Worm (Caenorhabditis elegans) whole organism, mixed stage, embryonic: Measurements from ENCODE around the gene B0034.4.

Source experiments
- M03D4.4 ChIP-seq: sonication (generic microtip); optimal IDR thresholded peaks from 2 replicates; lab custom pipeline; 2017; ENCODE audit warnings: mild to moderate bottlenecking, missing genetic modification characterization, missing compliant biosample characterization
- bed-3 ChIP-seq: fragments of 200-800 bp; sonication (Bioruptor generic); optimal IDR thresholded peaks from 3 replicates; lab custom pipeline; 2018; ENCODE audit warnings: mild to moderate bottlenecking, missing genetic modification characterization, moderate library complexity, missing compliant biosample characterization
- blmp-1 ChIP-seq: fragments of 150-350 bp; optimal IDR thresholded peaks from 2 replicates; lab custom pipeline; 2014; ENCODE audit warnings: missing biosample characterization, missing genetic modification characterization
- ceh-43 ChIP-seq: fragments of 200-800 bp; sonication (Bioruptor generic); optimal IDR thresholded peaks from 2 replicates; lab custom pipeline; 2018; ENCODE audit warnings: mild to moderate bottlenecking, missing genetic modification characterization, moderate library complexity, missing compliant biosample characterization
- ceh-83 ChIP-seq: fragments of 200-800 bp; sonication (Bioruptor generic); optimal IDR thresholded peaks from 2 replicates; lab custom pipeline; 2018; ENCODE audit warnings: mild to moderate bottlenecking, missing genetic modification characterization, missing compliant biosample characterization
- ces-1 ChIP-seq: fragments of 150-350 bp; optimal IDR thresholded peaks from 2 replicates; lab custom pipeline; 2014; ENCODE audit warnings: missing biosample characterization, missing genetic modification reagents, missing genetic modification characterization
- elt-1 ChIP-seq: sonication (generic microtip); optimal IDR thresholded peaks from 2 replicates; lab custom pipeline; 2017; ENCODE audit warnings: missing genetic modification characterization, mild to moderate bottlenecking, missing compliant biosample characterization, antibody characterized with exemption, moderate library complexity, borderline replicate concordance; ENCODE audit not compliant: insufficient read depth
- elt-3 ChIP-seq: fragments of 150-350 bp; optimal IDR thresholded peaks from 2 replicates; lab custom pipeline; 2014; ENCODE audit warnings: missing biosample characterization, missing genetic modification characterization
- ham-2 ChIP-seq: fragments of 200-800 bp; sonication (Bioruptor generic); optimal IDR thresholded peaks from 2 replicates; lab custom pipeline; 2018; ENCODE audit warnings: mild to moderate bottlenecking, missing genetic modification characterization, missing compliant biosample characterization
- hlh-1 ChIP-seq: fragments of 150-350 bp; optimal IDR thresholded peaks from 2 replicates; lab custom pipeline; 2014; ENCODE audit warnings: missing biosample characterization, missing genetic modification reagents, missing genetic modification characterization
- lin-13 ChIP-seq: fragments of 150-350 bp; optimal IDR thresholded peaks from 2 replicates; lab custom pipeline; 2014; ENCODE audit warnings: missing biosample characterization, missing genetic modification characterization
- lin-32 ChIP-seq: fragments of 200-800 bp; sonication (Bioruptor generic); optimal IDR thresholded peaks from 2 replicates; lab custom pipeline; 2018; ENCODE audit warnings: mild to moderate bottlenecking, missing genetic modification characterization, missing compliant biosample characterization
- lsy-2 ChIP-seq: fragments of 150-350 bp; optimal IDR thresholded peaks from 2 replicates; lab custom pipeline; 2014; ENCODE audit warnings: missing biosample characterization, missing genetic modification characterization
- mab-5 ChIP-seq: fragments of 150-350 bp; optimal IDR thresholded peaks from 2 replicates; lab custom pipeline; 2014; ENCODE audit warnings: missing biosample characterization, missing genetic modification characterization
- mep-1 ChIP-seq: fragments of 150-350 bp; optimal IDR thresholded peaks from 2 replicates; lab custom pipeline; 2017; ENCODE audit warnings: missing biosample characterization, missing genetic modification reagents, missing genetic modification characterization, inconsistent platforms
- mls-2 ChIP-seq: sonication (generic microtip); optimal IDR thresholded peaks from 2 replicates; lab custom pipeline; 2016; ENCODE audit warnings: mild to moderate bottlenecking, missing genetic modification characterization, moderate library complexity, missing compliant biosample characterization
- nhr-12 ChIP-seq: fragments of 150-350 bp; optimal IDR thresholded peaks from 2 replicates; lab custom pipeline; 2014; ENCODE audit warnings: missing biosample characterization, missing genetic modification characterization
- nhr-237 ChIP-seq: fragments of 150-350 bp; optimal IDR thresholded peaks from 2 replicates; lab custom pipeline; 2014; ENCODE audit warnings: missing biosample characterization, missing genetic modification characterization
- nhr-28 ChIP-seq: fragments of 150-350 bp; optimal IDR thresholded peaks from 2 replicates; lab custom pipeline; 2014; ENCODE audit warnings: missing biosample characterization, missing genetic modification characterization
- nhr-76 ChIP-seq: sonication (generic microtip); optimal IDR thresholded peaks from 2 replicates; lab custom pipeline; 2017; ENCODE audit warnings: missing biosample characterization, missing genetic modification characterization
- pha-4 ChIP-seq: fragments of 150-350 bp; optimal IDR thresholded peaks from 2 replicates; lab custom pipeline; 2018; ENCODE audit warnings: missing biosample characterization, missing genetic modification reagents, missing genetic modification characterization
- sem-2 ChIP-seq: fragments of 200-800 bp; sonication (Bioruptor generic); optimal IDR thresholded peaks from 2 replicates; lab custom pipeline; 2018; ENCODE audit warnings: mild to moderate bottlenecking, missing genetic modification characterization, missing compliant biosample characterization
- snpc-4 ChIP-seq: fragments of 150-350 bp; optimal IDR thresholded peaks from 2 replicates; lab custom pipeline; 2014; ENCODE audit warnings: missing biosample characterization, missing genetic modification characterization
- sptf-1 ChIP-seq: sonication (generic microtip); optimal IDR thresholded peaks from 2 replicates; lab custom pipeline; 2017; ENCODE audit warnings: mild to moderate bottlenecking, missing genetic modification characterization, moderate library complexity, missing compliant biosample characterization
- tbx-8 ChIP-seq: fragments of 200-800 bp; sonication (Bioruptor generic); optimal IDR thresholded peaks from 2 replicates; lab custom pipeline; 2018; ENCODE audit warnings: mild to moderate bottlenecking, missing genetic modification characterization, moderate library complexity, missing compliant biosample characterization
- unc-120 ChIP-seq: sonication (generic microtip); optimal IDR thresholded peaks from 2 replicates; lab custom pipeline; 2017; ENCODE audit warnings: missing genetic modification characterization, missing compliant biosample characterization; ENCODE audit not compliant: poor library complexity, severe bottlenecking
- unc-39 ChIP-seq: fragments of 150-350 bp; optimal IDR thresholded peaks from 2 replicates; lab custom pipeline; 2014; ENCODE audit warnings: missing biosample characterization, missing genetic modification characterization
- unc-62 ChIP-seq: fragments of 150-350 bp; optimal IDR thresholded peaks from 2 replicates; lab custom pipeline; 2014; ENCODE audit warnings: missing biosample characterization, missing genetic modification reagents, missing genetic modification characterization
- zip-8 ChIP-seq: fragments of 150-350 bp; optimal IDR thresholded peaks from 2 replicates; lab custom pipeline; 2014; ENCODE audit warnings: missing biosample characterization, missing genetic modification characterization
- ztf-11 ChIP-seq: fragments of 150-350 bp; optimal IDR thresholded peaks from 2 replicates; lab custom pipeline; 2014; ENCODE audit warnings: missing biosample characterization, missing genetic modification characterization

B0034.4 gene

ce11 chrII:5931904-5932764 is 37.2 kb downstream of the B0034.4 start:
- TF ChIP-seq unc-62 (GFP tag; lab: Kevin White, UChicago): peak; percentile 97
- TF ChIP-seq ceh-43 (GFP tag; lab: Kevin White, UChicago): no peak
- TF ChIP-seq zip-8 (tag; lab: Kevin White, UChicago): peak; percentile 79

ce11 chrII:5931109-5931508 is 38.2 kb downstream of the B0034.4 start:
- no peak for TF ChIP-seq nhr-76 (tag; lab: Kevin White, UChicago)
- peak; percentile 27 for TF ChIP-seq nhr-237
- TF ChIP-seq, all 35 proteins: peak for 1

- TF ChIP-seq ceh-43 (GFP tag; lab: Kevin White, UChicago): no peak
- TF ChIP-seq lin-32: no peak
- no peak for TF ChIP-seq tbx-8 (GFP tag; lab: Kevin White, UChicago)
- no peak for TF ChIP-seq nhr-76 (tag; lab: Kevin White, UChicago)
- no peak for TF ChIP-seq nhr-12 (tag; lab: Kevin White, UChicago)
- no peak for TF ChIP-seq M03D4.4
- TF ChIP-seq mls-2 (tag; lab: Kevin White, UChicago): no peak
- no peak for TF ChIP-seq mep-1 (tag; lab: Kevin White, UChicago)
- TF ChIP-seq bed-3 (GFP tag; lab: Kevin White, UChicago): no peak
- TF ChIP-seq ceh-83 (GFP tag; lab: Kevin White, UChicago): no peak
- TF ChIP-seq ces-1 (GFP tag; lab: Kevin White, UChicago): no peak
- no peak for TF ChIP-seq zip-8 (tag; lab: Kevin White, UChicago)
- no peak for TF ChIP-seq lin-13 (tag; lab: Kevin White, UChicago)
- TF ChIP-seq sem-2 (GFP tag; lab: Kevin White, UChicago): no peak
- no peak for TF ChIP-seq unc-39 (tag; lab: Kevin White, UChicago)
- TF ChIP-seq nhr-28 (tag; lab: Kevin White, UChicago): no peak
- no peak for TF ChIP-seq mab-5
- TF ChIP-seq ztf-11 (tag; lab: Kevin White, UChicago): no peak
- TF ChIP-seq hlh-1 (tag; lab: Kevin White, UChicago): no peak
- no peak for TF ChIP-seq pha-4
Observed at ce11 chrII:5930095-5930653, 39.2 kb downstream of the B0034.4 start.

ce11 chrII:5928502-5928901 is 40.8 kb downstream of the B0034.4 start, which contains the start of gene egl-44:
TSS of gene egl-44 (plus strand) at chrII:5928802.
- no peak for TF ChIP-seq mls-2 (tag; lab: Kevin White, UChicago)
- TF ChIP-seq ztf-11 (tag; lab: Kevin White, UChicago): no peak
- TF ChIP-seq unc-120 (tag; lab: Kevin White, UChicago): no peak
- TF ChIP-seq unc-39 (tag; lab: Kevin White, UChicago): no peak
- no peak for TF ChIP-seq ham-2 (GFP tag; lab: Kevin White, UChicago)
- TF ChIP-seq lin-32: no peak
- TF ChIP-seq unc-62 (GFP tag; lab: Kevin White, UChicago): no peak
- no peak for TF ChIP-seq sem-2 (GFP tag; lab: Kevin White, UChicago)
- TF ChIP-seq elt-1: no peak

ce11 chrII:5921620-5922019 is 47.7 kb downstream of the B0034.4 start, which contains the start of gene vrk-1:
TSS of gene vrk-1 (plus strand) at chrII:5921967.
- TF ChIP-seq zip-8 (tag; lab: Kevin White, UChicago) (no peak), mab-5 (no peak), lsy-2 (tag; lab: Kevin White, UChicago) (no peak), hlh-1 (tag; lab: Kevin White, UChicago) (no peak), nhr-237 (no peak), ces-1 (GFP tag; lab: Kevin White, UChicago) (no peak), snpc-4 (no peak), ztf-11 (tag; lab: Kevin White, UChicago) (no peak), unc-62 (GFP tag; lab: Kevin White, UChicago) (no peak), mls-2 (tag; lab: Kevin White, UChicago) (no peak), unc-120 (tag; lab: Kevin White, UChicago) (no peak), elt-3 (tag; lab: Kevin White, UChicago) (no peak), tbx-8 (GFP tag; lab: Kevin White, UChicago) (no peak), blmp-1 (tag; lab: Kevin White, UChicago) (no peak), sptf-1 (tag; lab: Kevin White, UChicago) (no peak), bed-3 (GFP tag; lab: Kevin White, UChicago) (no peak)
